Fruit fly (Drosophila melanogaster): Measurements from ENCODE around the gene gammaCOP.

Gene gammaCOP

DNA sequence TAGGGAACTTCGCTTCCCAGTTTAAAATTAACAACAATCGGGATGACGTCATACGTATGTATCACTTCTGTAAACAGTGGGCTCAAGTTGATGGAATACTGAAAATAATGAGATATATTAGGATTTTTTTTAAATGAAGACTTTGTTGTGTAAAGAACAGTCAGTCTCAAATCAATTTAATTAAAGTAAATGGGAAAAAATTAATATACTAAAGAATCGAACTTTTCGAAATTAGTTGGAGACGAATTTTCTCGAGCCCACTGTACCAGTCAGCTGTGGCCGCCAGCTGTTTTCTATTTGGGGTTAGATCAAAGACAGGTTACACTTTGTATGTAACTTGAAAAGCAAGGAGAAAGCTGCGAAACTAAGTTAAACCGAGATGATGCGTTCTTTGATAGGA, 16.4 kb downstream of the gammaCOP start, which contains the start of gene CG1635:
CG1635 (plus strand) TSS at position 300 of the 400 bp plus-strand sequence.
- TF ChIP-seq toe (GFP tag; optimal IDR thresholded peaks at IDR 0.05) (peak; percentile 97), pad (GFP tag; optimal IDR thresholded peaks at IDR 0.05) (peak; percentile 95), CG12768 (GFP tag; optimal IDR thresholded peaks at IDR 0.05) (peak; percentile 100), kay (GFP tag; ENCODE audit: borderline replicate concordance) (peak; percentile 100), Hr96 (GFP tag; optimal IDR thresholded peaks at IDR 0.05) (peak; percentile 98), CG1620 (GFP tag; optimal IDR thresholded peaks at IDR 0.05) (peak; percentile 98), Mnt (GFP tag; optimal IDR thresholded peaks at IDR 0.05) (peak; percentile 98), CG5204 (GFP tag; optimal IDR thresholded peaks at IDR 0.05) (peak; percentile 99), bab1 (GFP tag; optimal IDR thresholded peaks at IDR 0.05) (peak; percentile 100), ovo (GFP tag; optimal IDR thresholded peaks at IDR 0.05) (peak; percentile 97), Crg-1 (GFP tag; optimal IDR thresholded peaks at IDR 0.05) (peak; percentile 98), Clk (GFP tag; optimal IDR thresholded peaks at IDR 0.05) (peak; percentile 99), CG14711 (tag; optimal IDR thresholded peaks at IDR 0.05) (peak; percentile 99), CG33017 (tag; optimal IDR thresholded peaks at IDR 0.05) (peak; percentile 100), tj (GFP tag; optimal IDR thresholded peaks at IDR 0.05) (peak; percentile 94), CG7101 (tag; optimal IDR thresholded peaks at IDR 0.05) (peak; percentile 100), CG7045 (GFP tag; optimal IDR thresholded peaks at IDR 0.05) (peak; percentile 99), cnc (optimal IDR thresholded peaks at IDR 0.05) (no peak), cic (GFP tag; optimal IDR thresholded peaks at IDR 0.05) (peak; percentile 83), CG11617 (GFP tag; optimal IDR thresholded peaks at IDR 0.05) (peak; percentile 100)

DNA sequence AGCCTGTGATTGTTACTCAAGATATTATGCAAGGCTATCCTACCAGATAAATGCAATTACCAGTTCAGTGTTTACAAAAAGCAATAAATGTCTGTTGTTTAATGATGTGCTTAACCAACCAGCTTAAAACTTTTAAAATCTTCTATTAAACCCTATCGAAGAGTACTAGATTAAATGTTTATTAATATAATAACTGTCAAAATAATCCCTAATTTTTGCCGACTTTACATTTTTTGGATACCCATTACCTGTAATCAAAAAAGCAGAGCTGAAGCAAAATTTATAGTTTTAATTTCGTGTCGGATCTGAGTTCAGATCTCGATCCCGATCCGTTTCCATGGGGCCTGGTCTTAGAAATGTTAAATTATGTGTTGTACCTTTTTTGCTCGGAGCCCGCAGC, 18.3 kb downstream of the gammaCOP start, which contains the start of gene CG1638:
CG1638 (plus strand) TSS at position 301 of the 400 bp plus-strand sequence.
- TF ChIP-seq CG1620 (GFP tag; optimal IDR thresholded peaks at IDR 0.05) (no peak), pad (GFP tag; optimal IDR thresholded peaks at IDR 0.05) (no peak), kay (GFP tag; ENCODE audit: borderline replicate concordance) (peak; percentile 78)

DNA sequence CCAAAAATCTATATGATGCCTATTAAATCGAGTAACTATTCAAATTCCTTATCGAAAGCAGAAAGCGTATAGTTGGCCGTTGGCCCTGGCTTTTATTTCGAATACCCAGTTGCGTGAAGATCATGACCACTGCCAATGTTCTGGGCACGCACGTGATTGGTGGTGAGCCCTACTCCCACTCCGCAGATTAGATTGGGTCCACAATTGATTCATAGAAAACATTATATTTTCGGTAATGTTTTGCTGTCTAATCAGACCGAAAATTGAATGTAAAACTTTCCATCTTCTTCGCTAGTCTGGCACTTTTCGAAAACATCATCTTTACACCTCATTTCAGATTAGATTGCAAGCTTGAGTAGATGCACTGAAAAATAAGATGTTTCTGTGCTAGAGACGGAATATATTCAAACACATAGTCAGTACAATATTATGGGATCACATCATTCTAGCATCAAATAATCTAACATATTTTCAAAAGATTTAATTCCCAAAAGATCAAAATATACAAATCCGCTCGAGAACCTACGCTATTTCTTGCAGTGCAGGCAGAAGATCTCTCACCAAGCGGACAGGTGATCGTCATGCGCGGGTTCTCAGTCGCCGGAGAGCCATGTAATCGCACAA, 20.4 kb downstream of the gammaCOP start, which contains the start of gene CG1774:
CG1774 (plus strand) TSS at position 548 of the 624 bp plus-strand sequence.
- TF ChIP-seq CG11617 (GFP tag; optimal IDR thresholded peaks at IDR 0.05) (peak; percentile 97), Clk (GFP tag; optimal IDR thresholded peaks at IDR 0.05) (peak; percentile 85), tj (GFP tag; optimal IDR thresholded peaks at IDR 0.05) (peak; percentile 86), Crg-1 (GFP tag; optimal IDR thresholded peaks at IDR 0.05) (peak; percentile 77), pad (GFP tag; optimal IDR thresholded peaks at IDR 0.05) (peak; percentile 74), Hr96 (GFP tag; optimal IDR thresholded peaks at IDR 0.05) (peak; percentile 96), Mnt (GFP tag; optimal IDR thresholded peaks at IDR 0.05) (peak; percentile 91), CG12768 (GFP tag; optimal IDR thresholded peaks at IDR 0.05) (peak; percentile 97), CG5204 (GFP tag; optimal IDR thresholded peaks at IDR 0.05) (no peak), bab1 (GFP tag; optimal IDR thresholded peaks at IDR 0.05) (peak; percentile 94), CG33017 (tag; optimal IDR thresholded peaks at IDR 0.05) (peak; percentile 97), kay (GFP tag; ENCODE audit: borderline replicate concordance) (peak; percentile 97), CG7101 (tag; optimal IDR thresholded peaks at IDR 0.05) (peak; percentile 96), toe (GFP tag; optimal IDR thresholded peaks at IDR 0.05) (no peak), cnc (optimal IDR thresholded peaks at IDR 0.05) (no peak), cic (GFP tag; optimal IDR thresholded peaks at IDR 0.05) (peak; percentile 93), CG1620 (GFP tag; optimal IDR thresholded peaks at IDR 0.05) (peak; percentile 78), ovo (GFP tag; optimal IDR thresholded peaks at IDR 0.05) (peak; percentile 46), CG7045 (GFP tag; optimal IDR thresholded peaks at IDR 0.05) (peak; percentile 91), CG14711 (tag; optimal IDR thresholded peaks at IDR 0.05) (peak; percentile 90)

DNA sequence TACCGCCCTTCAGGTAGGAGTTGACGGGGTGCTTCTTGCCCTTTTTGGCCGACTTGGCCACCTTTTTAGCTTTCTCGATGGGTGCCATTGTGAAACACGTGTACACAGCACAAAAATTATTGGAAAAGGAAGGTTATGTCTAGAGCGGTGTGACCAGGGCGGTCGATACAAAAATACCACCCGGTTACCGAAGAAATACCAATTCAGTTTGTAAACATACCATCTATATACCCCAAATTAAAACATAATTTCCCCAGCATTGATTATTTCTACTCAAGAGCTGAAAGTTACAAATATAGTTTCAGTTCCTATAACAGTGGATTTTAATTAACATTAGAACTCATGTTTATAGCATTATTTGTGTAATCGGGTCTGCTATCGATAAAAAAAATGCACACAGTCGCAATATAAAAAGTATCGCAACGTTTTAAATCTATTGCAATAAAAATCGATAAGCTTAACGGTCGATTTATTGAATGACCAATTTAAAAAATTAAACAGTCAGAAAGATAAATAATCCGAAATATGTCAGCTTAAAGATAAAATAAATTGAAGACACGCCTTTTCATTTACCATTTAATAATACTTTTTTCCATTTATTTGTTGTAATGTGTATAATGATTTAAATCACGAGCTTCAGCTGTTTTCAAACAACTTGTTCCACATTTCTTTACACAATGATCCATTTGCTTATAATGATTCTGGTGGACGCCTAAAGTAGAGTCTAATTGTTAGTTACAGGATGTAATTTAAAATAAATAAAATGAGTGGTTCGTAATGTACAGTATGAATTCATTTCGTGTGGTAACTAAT, 24.3 kb downstream of the gammaCOP start, which contains the start of gene RpL6:
RpL6 (minus strand) TSS at position 134 of the 813 bp plus-strand sequence.
- TF ChIP-seq CG11617 (GFP tag; optimal IDR thresholded peaks at IDR 0.05) (peak; percentile 62), Crg-1 (GFP tag; optimal IDR thresholded peaks at IDR 0.05) (peak; percentile 11), cnc (optimal IDR thresholded peaks at IDR 0.05) (no peak), CG5204 (GFP tag; optimal IDR thresholded peaks at IDR 0.05) (no peak), bab1 (GFP tag; optimal IDR thresholded peaks at IDR 0.05) (peak; percentile 47), cic (GFP tag; optimal IDR thresholded peaks at IDR 0.05) (peak; percentile 29), CG1620 (GFP tag; optimal IDR thresholded peaks at IDR 0.05) (no peak), kay (GFP tag; ENCODE audit: borderline replicate concordance) (peak; percentile 80), CG33017 (tag; optimal IDR thresholded peaks at IDR 0.05) (no peak), tj (GFP tag; optimal IDR thresholded peaks at IDR 0.05) (peak; percentile 22), Hr96 (GFP tag; optimal IDR thresholded peaks at IDR 0.05) (no peak), pad (GFP tag; optimal IDR thresholded peaks at IDR 0.05) (peak; percentile 13), ovo (GFP tag; optimal IDR thresholded peaks at IDR 0.05) (no peak), CG12768 (GFP tag; optimal IDR thresholded peaks at IDR 0.05) (peak; percentile 12), CG7045 (GFP tag; optimal IDR thresholded peaks at IDR 0.05) (no peak), CG14711 (tag; optimal IDR thresholded peaks at IDR 0.05) (peak; percentile 43), Mnt (GFP tag; optimal IDR thresholded peaks at IDR 0.05) (peak; percentile 96), toe (GFP tag; optimal IDR thresholded peaks at IDR 0.05) (no peak), CG7101 (tag; optimal IDR thresholded peaks at IDR 0.05) (peak; percentile 23), Clk (GFP tag; optimal IDR thresholded peaks at IDR 0.05) (no peak)

Data from whole organism, adult.